Worm (Caenorhabditis elegans) whole organism, L2 larva: ENCODE results near the gene Y62E10A.3.

ENCODE experiments used
- R02D3.7 ChIP-seq: fragments of 150-350 bp; optimal IDR thresholded peaks from 2 replicates; lab custom pipeline; 2014; ENCODE audit warnings: missing biosample characterization, missing genetic modification characterization
- Y55F3AM.14 ChIP-seq: fragments of 200-800 bp; sonication (Bioruptor generic); optimal IDR thresholded peaks from 2 replicates; lab custom pipeline; 2018; ENCODE audit warnings: mild to moderate bottlenecking, missing genetic modification characterization, missing compliant biosample characterization
- ZK546.5 ChIP-seq: sonication (generic microtip); optimal IDR thresholded peaks from 2 replicates; lab custom pipeline; 2017; ENCODE audit warnings: missing biosample characterization, missing genetic modification characterization
- aly-2 ChIP-seq: fragments of 150-350 bp; optimal IDR thresholded peaks from 2 replicates; lab custom pipeline; 2014; ENCODE audit warnings: missing biosample characterization, missing genetic modification characterization
- ama-1 ChIP-seq: fragments of 150-350 bp; optimal IDR thresholded peaks from 2 replicates; lab custom pipeline; 2018; ENCODE audit warnings: inconsistent platforms
- blmp-1 ChIP-seq: sonication (generic microtip); optimal IDR thresholded peaks from 2 replicates; lab custom pipeline; 2017; ENCODE audit warnings: missing genetic modification characterization, mild to moderate bottlenecking, missing compliant biosample characterization, antibody characterized with exemption, moderate library complexity; ENCODE audit not compliant: insufficient read depth
- ceh-16 ChIP-seq: fragments of 150-350 bp; optimal IDR thresholded peaks from 2 replicates; lab custom pipeline; 2014; ENCODE audit warnings: missing biosample characterization, missing genetic modification characterization
- ceh-82 ChIP-seq: fragments of 150-350 bp; optimal IDR thresholded peaks from 2 replicates; lab custom pipeline; 2014; ENCODE audit warnings: missing biosample characterization, missing genetic modification characterization
- crh-2 ChIP-seq: sonication (generic microtip); optimal IDR thresholded peaks from 2 replicates; lab custom pipeline; 2017; ENCODE audit warnings: missing biosample characterization, missing genetic modification characterization
- dmd-4 ChIP-seq: sonication (generic microtip); optimal IDR thresholded peaks from 2 replicates; lab custom pipeline; 2017; ENCODE audit warnings: missing biosample characterization, missing genetic modification characterization
- egl-27 ChIP-seq: sonication (generic microtip); optimal IDR thresholded peaks from 3 replicates; lab custom pipeline; 2017; ENCODE audit warnings: missing biosample characterization, missing genetic modification reagents, missing genetic modification characterization
- elt-1 ChIP-seq: fragments of 150-350 bp; optimal IDR thresholded peaks from 2 replicates; lab custom pipeline; 2014; ENCODE audit warnings: missing biosample characterization, missing genetic modification characterization
- fos-1 ChIP-seq: fragments of 150-350 bp; optimal IDR thresholded peaks from 2 replicates; lab custom pipeline; 2014; ENCODE audit warnings: missing biosample characterization, missing genetic modification characterization
- gmeb-1 ChIP-seq: fragments of 150-350 bp; optimal IDR thresholded peaks from 2 replicates; lab custom pipeline; 2014; ENCODE audit warnings: missing biosample characterization, missing genetic modification characterization
- lin-11 ChIP-seq: fragments of 150-350 bp; sonication (generic microtip); optimal IDR thresholded peaks from 2 replicates; lab custom pipeline; 2014; ENCODE audit warnings: missing biosample characterization, missing genetic modification characterization, inconsistent platforms, mixed read lengths
- lin-39 ChIP-seq: fragments of 150-350 bp; optimal IDR thresholded peaks from 2 replicates; lab custom pipeline; 2014; ENCODE audit warnings: missing biosample characterization, missing genetic modification reagents, missing genetic modification characterization
- mab-5 ChIP-seq: fragments of 150-350 bp; optimal IDR thresholded peaks from 2 replicates; lab custom pipeline; 2014; ENCODE audit warnings: missing biosample characterization, missing genetic modification characterization
- mbf-1 ChIP-seq: sonication (generic microtip); optimal IDR thresholded peaks from 2 replicates; lab custom pipeline; 2017; ENCODE audit warnings: missing biosample characterization, missing genetic modification characterization
- mdl-1 ChIP-seq, 2 experiments: fragments of 150-350 bp in 1 of 2; sonication (generic microtip) in 1 of 2; optimal IDR thresholded peaks; 2 replicates each; lab custom pipeline; 2017; ENCODE audit warnings: missing biosample characterization in 2 of 2, missing genetic modification characterization in 2 of 2
- nhr-23 ChIP-seq: fragments of 150-350 bp; optimal IDR thresholded peaks from 2 replicates; lab custom pipeline; 2014; ENCODE audit warnings: missing biosample characterization, missing genetic modification reagents, missing genetic modification characterization
- nhr-237 ChIP-seq: fragments of 150-350 bp; optimal IDR thresholded peaks from 2 replicates; lab custom pipeline; 2014; ENCODE audit warnings: missing biosample characterization, missing genetic modification characterization
- nhr-25 ChIP-seq: fragments of 150-350 bp; sonication (generic microtip); optimal IDR thresholded peaks from 3 replicates; lab custom pipeline; 2014; ENCODE audit warnings: missing biosample characterization, missing genetic modification characterization
- nhr-6 ChIP-seq: fragments of 150-350 bp; optimal IDR thresholded peaks from 2 replicates; lab custom pipeline; 2014; ENCODE audit warnings: missing biosample characterization, missing genetic modification characterization
- peb-1 ChIP-seq: fragments of 150-350 bp; optimal IDR thresholded peaks from 2 replicates; lab custom pipeline; 2014; ENCODE audit warnings: missing biosample characterization, missing genetic modification characterization
- sem-4 ChIP-seq: fragments of 150-350 bp; optimal IDR thresholded peaks from 2 replicates; lab custom pipeline; 2014; ENCODE audit warnings: missing biosample characterization, missing genetic modification reagents, missing genetic modification characterization
- skn-1 ChIP-seq: sonication (generic microtip); optimal IDR thresholded peaks from 2 replicates; lab custom pipeline; 2017; ENCODE audit warnings: missing biosample characterization, missing genetic modification characterization
- sma-9 ChIP-seq, 2 experiments: fragments of 150-350 bp in 1 of 2; sonication (generic microtip) in 1 of 2; optimal IDR thresholded peaks; 2 replicates each; lab custom pipeline; 2014 to 2016; ENCODE audit warnings: missing genetic modification characterization in 2 of 2, mild to moderate bottlenecking in 1 of 2, missing biosample characterization in 1 of 2, missing compliant biosample characterization in 1 of 2, missing genetic modification reagents in 1 of 2, moderate library complexity in 1 of 2
- snpc-4 ChIP-seq: fragments of 150-350 bp; optimal IDR thresholded peaks from 2 replicates; lab custom pipeline; 2014; ENCODE audit warnings: missing biosample characterization, missing genetic modification characterization
- unc-55 ChIP-seq: fragments of 150-350 bp; sonication (generic microtip); optimal IDR thresholded peaks from 3 replicates; lab custom pipeline; 2014; ENCODE audit warnings: missing biosample characterization, missing genetic modification reagents, missing genetic modification characterization
- unc-62 ChIP-seq: fragments of 150-350 bp; optimal IDR thresholded peaks from 2 replicates; lab custom pipeline; 2014; ENCODE audit warnings: missing biosample characterization, missing genetic modification reagents, missing genetic modification characterization
- ztf-1 ChIP-seq: fragments of 200-800 bp; sonication (Bioruptor generic); conservative IDR thresholded peaks from 2 replicates; pipeline ENCODE4 v1.3.6; 2022; ENCODE audit warnings: missing genetic modification characterization, missing compliant biosample characterization
- ztf-4 ChIP-seq: fragments of 150-350 bp; optimal IDR thresholded peaks from 2 replicates; lab custom pipeline; 2014; ENCODE audit warnings: missing biosample characterization, missing genetic modification characterization

Gene Y62E10A.3

DNA sequence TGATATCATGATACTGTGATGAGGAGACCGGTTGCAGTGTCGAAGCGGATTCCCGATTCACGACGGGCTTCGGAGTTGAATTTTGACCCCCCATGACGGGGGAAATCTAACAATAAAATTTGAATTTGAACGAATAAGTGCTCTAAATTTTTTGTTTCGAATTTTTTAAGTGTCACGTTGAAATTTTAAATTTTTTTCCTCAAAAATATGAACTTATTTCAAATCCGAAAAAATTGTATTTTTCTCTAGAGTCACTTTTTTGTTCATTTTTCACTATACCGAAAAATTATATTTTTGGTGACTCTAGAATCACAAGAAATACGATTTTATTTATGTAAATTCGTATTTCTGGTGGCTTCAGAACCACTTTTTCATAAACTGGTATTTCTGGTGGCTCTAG is 1.6 kb downstream of the Y62E10A.3 start, which contains the start of gene W02A2.8:
Gene W02A2.8 (minus strand): TSS at position 101 of the 400 bp plus-strand sequence.
- no peak for TF ChIP-seq nhr-6

DNA sequence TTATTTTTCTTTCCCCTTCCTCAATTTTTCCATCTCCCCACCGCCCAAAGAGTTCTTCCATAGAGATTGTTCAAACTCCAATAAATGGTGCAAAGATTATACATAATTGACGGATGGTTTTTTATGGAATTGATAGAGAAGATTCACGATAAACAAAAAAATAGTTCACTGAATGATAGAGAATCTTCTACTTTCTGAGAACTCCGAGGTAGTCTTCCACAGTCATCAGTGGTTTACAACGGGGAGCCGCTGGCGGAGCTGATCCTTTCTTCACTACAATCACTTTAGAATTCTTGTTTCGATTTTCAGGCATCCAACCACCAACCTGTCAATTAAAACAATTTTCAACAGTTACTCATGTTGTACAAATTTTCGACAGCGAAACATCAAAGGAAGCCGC is 4.0 kb downstream of the Y62E10A.3 start:
- TF ChIP-seq sma-9 (GFP tag; optimal IDR thresholded peaks at IDR 0.05; lab: Kevin White, UChicago) (no peak), sma-9 (tag; optimal IDR thresholded peaks at IDR 0.05; lab: Kevin White, UChicago) (no peak), elt-1 (no peak), nhr-23 (tag; lab: Kevin White, UChicago) (no peak), nhr-237 (tag; lab: Kevin White, UChicago) (no peak), snpc-4 (tag; lab: Kevin White, UChicago) (no peak), blmp-1 (tag; lab: Kevin White, UChicago) (no peak), egl-27 (tag; lab: Kevin White, UChicago) (no peak), lin-11 (tag; lab: Kevin White, UChicago) (no peak), skn-1 (tag; lab: Kevin White, UChicago) (no peak), mdl-1 (tag; optimal IDR thresholded peaks at IDR 0.05; lab: Kevin White, UChicago) (no peak), lin-39 (no peak), unc-62 (GFP tag; lab: Kevin White, UChicago) (no peak), ztf-4 (tag; lab: Kevin White, UChicago) (no peak), aly-2 (no peak), R02D3.7 (tag; lab: Kevin White, UChicago) (no peak)

DNA sequence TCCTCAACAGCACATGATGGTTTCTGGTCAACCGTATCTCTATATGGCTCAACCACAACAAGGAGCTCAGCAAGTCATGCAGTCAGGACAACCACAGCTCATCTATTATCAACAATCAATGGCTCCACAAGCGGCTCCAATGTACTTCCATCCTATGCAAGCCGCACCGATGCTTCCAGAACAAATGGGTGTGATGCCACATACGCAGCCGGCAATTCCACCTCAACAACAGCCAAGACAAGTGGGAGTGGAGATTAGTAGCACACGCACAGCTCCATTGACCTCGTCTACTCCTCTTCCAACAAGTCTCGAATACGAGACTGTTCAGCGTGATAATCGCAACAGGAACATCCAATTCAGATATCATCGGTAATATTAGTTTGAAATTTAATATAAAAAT is 6.0 kb downstream of the Y62E10A.3 start:
- TF ChIP-seq dmd-4 (tag; lab: Kevin White, UChicago): no peak
- no peak for TF ChIP-seq mab-5
- TF ChIP-seq fos-1 (tag; lab: Kevin White, UChicago): no peak
- TF ChIP-seq ceh-82 (tag; lab: Kevin White, UChicago): no peak
- TF ChIP-seq aly-2: no peak
- no peak for TF ChIP-seq egl-27 (tag; lab: Kevin White, UChicago)
- no peak for TF ChIP-seq ztf-4 (tag; lab: Kevin White, UChicago)
- no peak for TF ChIP-seq peb-1 (tag; lab: Kevin White, UChicago)
- TF ChIP-seq mbf-1 (tag; lab: Kevin White, UChicago): no peak
- no peak for TF ChIP-seq ztf-1
- no peak for TF ChIP-seq elt-1
- no peak for TF ChIP-seq sem-4 (tag; lab: Kevin White, UChicago)
- TF ChIP-seq unc-62 (GFP tag; lab: Kevin White, UChicago): no peak
- TF ChIP-seq skn-1 (tag; lab: Kevin White, UChicago): no peak
- TF ChIP-seq ceh-16 (tag; lab: Kevin White, UChicago): no peak
- TF ChIP-seq snpc-4 (tag; lab: Kevin White, UChicago): no peak
- no peak for TF ChIP-seq R02D3.7 (tag; lab: Kevin White, UChicago)
- no peak for TF ChIP-seq nhr-23 (tag; lab: Kevin White, UChicago)
- TF ChIP-seq lin-39: no peak
- no peak for TF ChIP-seq blmp-1 (tag; lab: Kevin White, UChicago)

DNA sequence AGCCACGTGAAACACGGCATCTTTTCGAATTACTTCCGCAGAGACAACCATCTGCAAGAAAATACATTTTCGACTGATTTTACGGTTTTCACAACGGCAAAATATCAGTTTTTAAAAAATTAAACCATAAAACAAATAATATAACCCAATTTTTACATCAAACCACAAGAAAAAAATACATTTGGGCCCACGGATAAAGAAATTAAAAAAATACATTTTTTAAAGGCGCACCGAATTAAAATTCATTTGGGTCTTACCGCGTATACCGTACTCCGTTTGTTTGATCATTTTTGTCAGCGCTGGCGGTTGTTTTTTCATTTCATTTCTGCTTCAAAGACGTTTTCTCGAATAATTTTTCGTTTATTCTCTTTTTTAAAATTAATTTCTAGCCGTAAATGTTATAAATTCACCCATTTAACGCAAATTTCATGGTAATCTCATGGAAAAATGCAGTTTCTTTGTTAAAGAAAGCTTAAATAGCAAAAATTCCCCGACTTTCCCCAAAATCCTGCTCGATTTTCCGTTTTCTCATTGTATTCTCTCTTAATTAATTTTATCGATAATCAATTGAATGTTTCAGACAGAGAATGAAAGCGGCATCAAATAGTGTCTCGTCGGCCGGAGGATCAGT is 6.8 kb downstream of the Y62E10A.3 start, which contains the start of the genes rec-8 and mex-5:
Gene rec-8 (minus strand): TSS at position 51 of the 631 bp plus-strand sequence.
Gene mex-5 (plus strand): TSS at position 581 of the 631 bp plus-strand sequence.
- no peak for TF ChIP-seq peb-1 (tag; lab: Kevin White, UChicago)
- TF ChIP-seq mbf-1 (tag; lab: Kevin White, UChicago): no peak
- no peak for TF ChIP-seq ama-1 (lab: Kevin White, UChicago)
- no peak for TF ChIP-seq snpc-4 (tag; lab: Kevin White, UChicago)
- no peak for TF ChIP-seq Y55F3AM.14
- TF ChIP-seq crh-2 (tag; lab: Kevin White, UChicago): no peak
- TF ChIP-seq lin-39: no peak
- TF ChIP-seq ztf-4 (tag; lab: Kevin White, UChicago): no peak
- TF ChIP-seq unc-62 (GFP tag; lab: Kevin White, UChicago): no peak
- TF ChIP-seq sma-9 (GFP tag; optimal IDR thresholded peaks at IDR 0.05; lab: Kevin White, UChicago): no peak
- no peak for TF ChIP-seq sma-9 (tag; optimal IDR thresholded peaks at IDR 0.05; lab: Kevin White, UChicago)
- no peak for TF ChIP-seq ztf-1
- no peak for TF ChIP-seq dmd-4 (tag; lab: Kevin White, UChicago)
- no peak for TF ChIP-seq unc-55 (GFP tag; lab: Kevin White, UChicago)
- TF ChIP-seq gmeb-1 (tag; lab: Kevin White, UChicago): no peak
- no peak for TF ChIP-seq R02D3.7 (tag; lab: Kevin White, UChicago)

DNA sequence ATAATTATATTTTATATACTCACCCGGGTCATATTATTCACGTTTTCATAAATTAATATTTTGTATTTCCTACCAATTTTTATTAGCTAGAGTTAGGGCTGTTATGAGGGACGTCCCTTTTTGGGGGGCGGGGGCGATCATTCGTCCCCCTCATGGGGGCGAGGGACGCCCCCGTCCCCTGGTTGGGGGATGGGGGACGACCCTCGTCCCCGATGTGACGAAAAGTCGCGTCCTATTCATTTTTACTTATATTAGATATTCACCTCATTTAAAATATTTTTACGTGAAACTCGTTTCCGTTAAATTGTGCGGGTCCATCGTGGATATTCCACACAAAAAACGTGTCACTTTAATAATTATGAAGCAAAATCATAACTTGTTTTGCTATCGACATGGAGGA is 11.5 kb downstream of the Y62E10A.3 start, which contains the start of gene W02A2.12:
Gene W02A2.12 (minus strand): TSS at position 240 of the 400 bp plus-strand sequence.
- no peak for TF ChIP-seq ZK546.5 (tag; lab: Kevin White, UChicago)
- TF ChIP-seq nhr-237 (tag; lab: Kevin White, UChicago): no peak
- TF ChIP-seq nhr-25 (tag; lab: Kevin White, UChicago): no peak
- TF ChIP-seq blmp-1 (tag; lab: Kevin White, UChicago): no peak
